Worm (Caenorhabditis elegans) whole organism, mixed stage, embryonic: ENCODE data around the gene mrpl-48.

ENCODE experiments used
- bed-3 ChIP-seq: fragments of 200-800 bp; sonication (Bioruptor generic); optimal IDR thresholded peaks from 3 replicates; lab custom pipeline; 2018; ENCODE audit warnings: mild to moderate bottlenecking, missing genetic modification characterization, moderate library complexity, missing compliant biosample characterization
- blmp-1 ChIP-seq: fragments of 150-350 bp; optimal IDR thresholded peaks from 2 replicates; lab custom pipeline; 2014; ENCODE audit warnings: missing biosample characterization, missing genetic modification characterization
- mab-5 ChIP-seq: fragments of 150-350 bp; optimal IDR thresholded peaks from 2 replicates; lab custom pipeline; 2014; ENCODE audit warnings: missing biosample characterization, missing genetic modification characterization
- nhr-28 ChIP-seq: fragments of 150-350 bp; optimal IDR thresholded peaks from 2 replicates; lab custom pipeline; 2014; ENCODE audit warnings: missing biosample characterization, missing genetic modification characterization

DNA sequence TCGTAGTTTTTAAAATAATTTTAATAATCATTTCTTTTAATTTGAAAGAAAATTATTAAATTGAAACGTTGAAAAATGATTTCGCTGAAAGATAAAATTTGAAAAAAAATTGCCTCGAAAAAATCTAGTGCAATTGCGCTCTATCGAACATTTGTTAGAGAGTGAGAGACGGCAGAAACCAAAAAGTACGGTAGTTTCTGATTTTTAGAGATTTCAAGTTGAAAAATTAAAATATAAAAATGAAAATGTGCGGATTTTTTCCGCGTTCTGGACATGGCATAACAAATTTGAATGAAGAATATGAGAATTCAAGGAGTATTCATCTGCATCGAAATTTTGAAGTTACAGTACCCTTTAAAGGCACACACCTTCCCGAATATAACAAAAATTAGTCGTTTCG is 25.9 kb downstream of the mrpl-48 start:
- TF ChIP-seq mab-5 (no peak), blmp-1 (tag; lab: Kevin White, UChicago) (no peak), bed-3 (GFP tag; lab: Kevin White, UChicago) (no peak), nhr-28 (no peak)
